Worm (Caenorhabditis elegans) whole organism, L4 larva: Measurements from ENCODE around the gene F01D4.8.

Experiments
- D1046.2 ChIP-seq: fragments of 200-800 bp; sonication (Bioruptor generic); IDR thresholded peaks from 2 replicates; pipeline ENCODE4 v1.3.6; 2022; ENCODE audit warnings: missing genetic modification characterization, missing compliant biosample characterization
- F10B5.3 ChIP-seq: sonication (generic microtip); optimal IDR thresholded peaks from 2 replicates; lab custom pipeline; 2016; ENCODE audit warnings: mild to moderate bottlenecking, missing genetic modification characterization, missing compliant biosample characterization
- F26F4.8 ChIP-seq: fragments of 200-800 bp; sonication (Bioruptor generic); conservative IDR thresholded peaks from 2 replicates; pipeline ENCODE4 v1.3.6; 2022; ENCODE audit warnings: missing genetic modification characterization, missing compliant biosample characterization
- F37D6.2 ChIP-seq: sonication (generic microtip); optimal IDR thresholded peaks from 2 replicates; lab custom pipeline; 2016; ENCODE audit warnings: mild to moderate bottlenecking, missing genetic modification characterization, missing compliant biosample characterization
- T20F7.1 ChIP-seq: fragments of 200-800 bp; sonication (Bioruptor generic); optimal IDR thresholded peaks from 2 replicates; lab custom pipeline; 2018; ENCODE audit warnings: mild to moderate bottlenecking, missing genetic modification characterization, missing compliant biosample characterization
- Y48G9A.11 ChIP-seq: fragments of 200-800 bp; sonication (Bioruptor generic); IDR thresholded peaks from 2 replicates; pipeline ENCODE4 v1.3.6; 2022; ENCODE audit warnings: missing genetic modification reagents, missing genetic modification characterization, missing compliant biosample characterization
- ZK546.5 ChIP-seq, 2 experiments: sonication (generic microtip); optimal IDR thresholded peaks; 2 replicates each; lab custom pipeline; 2017; ENCODE audit warnings: missing biosample characterization in 2 of 2, missing genetic modification characterization in 2 of 2
- aha-1 ChIP-seq: fragments of 150-350 bp; peaks from one replicate; lab custom pipeline; 2014; ENCODE audit warnings: missing biosample characterization, missing genetic modification characterization
- ama-1 ChIP-seq: fragments of 150-350 bp; optimal IDR thresholded peaks from 2 replicates; lab custom pipeline; 2014; ENCODE audit warnings: inconsistent platforms, mixed read lengths
- attf-4 ChIP-seq: sonication (generic microtip); optimal IDR thresholded peaks from 3 replicates; lab custom pipeline; 2017; ENCODE audit warnings: missing biosample characterization, missing genetic modification characterization
- ces-1 ChIP-seq: fragments of 150-350 bp; sonication (generic microtip); optimal IDR thresholded peaks from 4 replicates; lab custom pipeline; 2014; ENCODE audit warnings: missing biosample characterization, missing genetic modification reagents, missing genetic modification characterization
- cey-2 ChIP-seq: sonication (generic microtip); optimal IDR thresholded peaks from 3 replicates; lab custom pipeline; 2017; ENCODE audit warnings: missing genetic modification characterization, mild to moderate bottlenecking, missing compliant biosample characterization, antibody characterized with exemption, borderline replicate concordance; ENCODE audit not compliant: insufficient read depth
- ctbp-1 ChIP-seq: fragments of 200-800 bp; sonication (Bioruptor generic); IDR thresholded peaks from 2 replicates; pipeline ENCODE4 v1.3.6; 2022; ENCODE audit warnings: missing genetic modification reagents, missing genetic modification characterization, missing compliant biosample characterization
- daf-12 ChIP-seq: fragments of 150-350 bp; optimal IDR thresholded peaks from 2 replicates; lab custom pipeline; 2014; ENCODE audit warnings: missing biosample characterization, missing genetic modification reagents, missing genetic modification characterization
- dpl-1 ChIP-seq: fragments of 150-350 bp; optimal IDR thresholded peaks from 2 replicates; lab custom pipeline; 2014; ENCODE audit warnings: missing biosample characterization, missing genetic modification reagents, missing genetic modification characterization
- duxl-1 ChIP-seq: sonication (generic microtip); optimal IDR thresholded peaks from 2 replicates; lab custom pipeline; 2016; ENCODE audit warnings: mild to moderate bottlenecking, missing genetic modification characterization, moderate library complexity, missing compliant biosample characterization; ENCODE audit not compliant: poor library complexity
- hif-1 ChIP-seq, 2 experiments: sonication (generic microtip); optimal IDR thresholded peaks; 2 replicates each; lab custom pipeline; 2016 to 2017; ENCODE audit warnings: missing compliant biosample characterization in 2 of 2, missing genetic modification characterization in 2 of 2, missing genetic modification reagents in 2 of 2, missing genotype in 2 of 2, mild to moderate bottlenecking in 1 of 2
- hlh-30 ChIP-seq: sonication (generic microtip); optimal IDR thresholded peaks from 2 replicates; lab custom pipeline; 2017; ENCODE audit warnings: antibody characterized with exemption, mild to moderate bottlenecking, missing genetic modification characterization, missing compliant biosample characterization; ENCODE audit not compliant: insufficient read depth
- hmg-1.1 ChIP-seq: fragments of 200-800 bp; sonication (Bioruptor generic); IDR thresholded peaks from 2 replicates; pipeline ENCODE4 v1.3.6; 2022; ENCODE audit warnings: missing genetic modification reagents, missing genetic modification characterization, missing compliant biosample characterization
- lin-39 ChIP-seq: fragments of 150-350 bp; optimal IDR thresholded peaks from 2 replicates; lab custom pipeline; 2014; ENCODE audit warnings: missing biosample characterization, missing genetic modification reagents, missing genetic modification characterization
- madf-5 ChIP-seq, 2 experiments: fragments of 200-800 bp; sonication (Bioruptor generic); IDR thresholded peaks; 2 replicates each; pipeline ENCODE4 v1.3.6; 2022; ENCODE audit warnings: missing compliant biosample characterization in 2 of 2, missing genetic modification characterization in 2 of 2
- mep-1 ChIP-seq: fragments of 150-350 bp; sonication (generic microtip); optimal IDR thresholded peaks from 3 replicates; lab custom pipeline; 2014; ENCODE audit warnings: missing biosample characterization, missing genetic modification characterization
- mes-2 ChIP-seq: sonication (generic microtip); optimal IDR thresholded peaks from 2 replicates; lab custom pipeline; 2016; ENCODE audit warnings: missing genotype, mild to moderate bottlenecking, missing genetic modification characterization, missing compliant biosample characterization; ENCODE audit not compliant: poor library complexity, severe bottlenecking
- nhr-111 ChIP-seq: fragments of 200-800 bp; sonication (Bioruptor generic); optimal IDR thresholded peaks from 2 replicates; lab custom pipeline; 2018; ENCODE audit warnings: mild to moderate bottlenecking, missing genetic modification characterization, missing compliant biosample characterization
- nhr-25 ChIP-seq: sonication (generic microtip); optimal IDR thresholded peaks from 2 replicates; lab custom pipeline; 2017; ENCODE audit warnings: missing genetic modification characterization, mild to moderate bottlenecking, missing compliant biosample characterization, antibody characterized with exemption, moderate library complexity, borderline replicate concordance; ENCODE audit not compliant: insufficient read depth
- php-3 ChIP-seq: fragments of 200-800 bp; sonication (Bioruptor generic); IDR thresholded peaks from 2 replicates; pipeline ENCODE4 v1.3.6; 2022; ENCODE audit warnings: missing genetic modification reagents, missing genetic modification characterization, missing compliant biosample characterization
- pqm-1 ChIP-seq: sonication (generic microtip); optimal IDR thresholded peaks from 2 replicates; lab custom pipeline; 2017; ENCODE audit warnings: missing biosample characterization, missing genetic modification characterization
- saeg-2 ChIP-seq: fragments of 200-800 bp; sonication (Bioruptor generic); IDR thresholded peaks from 2 replicates; pipeline ENCODE4 v1.3.6; 2022; ENCODE audit warnings: missing genetic modification reagents, missing genetic modification characterization, missing compliant biosample characterization
- skn-1 ChIP-seq: fragments of 150-350 bp; optimal IDR thresholded peaks from 2 replicates; lab custom pipeline; 2014; ENCODE audit warnings: missing biosample characterization, missing genetic modification characterization
- tra-1 ChIP-seq: fragments of 200-800 bp; sonication (Bioruptor generic); IDR thresholded peaks from 2 replicates; pipeline ENCODE4 v1.3.6; 2022; ENCODE audit warnings: missing genetic modification reagents, missing genetic modification characterization, missing compliant biosample characterization
- unc-39 ChIP-seq: sonication (generic microtip); optimal IDR thresholded peaks from 2 replicates; lab custom pipeline; 2017; ENCODE audit warnings: missing biosample characterization, missing genetic modification characterization
- unc-62 ChIP-seq, 3 experiments: fragments of 150-350 bp in 1 of 3; sonication (generic microtip); optimal IDR thresholded peaks in 2 of 3; peaks in 1 of 3; 1 replicate in 1 of 3; 2 replicates in 2 of 3; lab custom pipeline; 2014 to 2017; ENCODE audit warnings: missing biosample characterization in 3 of 3, missing genetic modification characterization in 3 of 3, missing genetic modification reagents in 3 of 3, missing genotype in 1 of 3
- ztf-11 ChIP-seq: fragments of 150-350 bp; optimal IDR thresholded peaks from 2 replicates; lab custom pipeline; 2014; ENCODE audit warnings: missing biosample characterization, missing genetic modification characterization

The F01D4.8 gene

ce11 chrIV:10419896-10420295, 33.0 kb downstream of the F01D4.8 start:
- no peak for TF ChIP-seq ztf-11 (tag; lab: Kevin White, UChicago)
- TF ChIP-seq unc-39 (tag; lab: Kevin White, UChicago) = no peak
- TF ChIP-seq ama-1 (lab: Kevin White, UChicago) = no peak
- TF ChIP-seq unc-62 (GFP tag; optimal IDR thresholded peaks at IDR 0.05 in 1 of 2; lab: Kevin White, UChicago) = peak in 1 of 2 experiments; percentile 85
- TF ChIP-seq unc-62 (tag; optimal IDR thresholded peaks at IDR 0.05; lab: Kevin White, UChicago) = no peak
- no peak for TF ChIP-seq F37D6.2 (tag; lab: Kevin White, UChicago)
- TF ChIP-seq hif-1 (tag; optimal IDR thresholded peaks at IDR 0.05; lab: Kevin White, UChicago) = no peak
- no peak for TF ChIP-seq duxl-1 (tag; lab: Kevin White, UChicago)
- TF ChIP-seq daf-12 (tag; lab: Kevin White, UChicago) = no peak
- TF ChIP-seq mes-2 (tag; lab: Kevin White, UChicago) = no peak
- no peak for TF ChIP-seq F26F4.8 (GFP tag; lab: Robert Waterston, UW)
- peak; percentile 16 for TF ChIP-seq hlh-30 (tag; lab: Kevin White, UChicago)
- no peak for TF ChIP-seq ZK546.5 (tag; optimal IDR thresholded peaks at IDR 0.05; lab: Kevin White, UChicago)
- TF ChIP-seq D1046.2 (GFP tag; lab: Robert Waterston, UW) = no peak
- TF ChIP-seq pqm-1 (tag; lab: Kevin White, UChicago) = no peak
- TF ChIP-seq nhr-25 = no peak
- no peak for TF ChIP-seq saeg-2

ce11 chrIV:10417781-10418180, 35.1 kb downstream of the F01D4.8 start, which contains the start of gene F13B12.6:
F13B12.6 (minus strand) TSS chrIV:10417881.
- TF ChIP-seq lin-39 (tag; lab: Kevin White, UChicago) (no peak), nhr-25 (no peak), dpl-1 (no peak), T20F7.1 (GFP tag; lab: Kevin White, UChicago) (no peak), mep-1 (tag; lab: Kevin White, UChicago) (no peak)

- no peak for TF ChIP-seq ctbp-1 (GFP tag; lab: Robert Waterston, UW)
- TF ChIP-seq hlh-30 (tag; lab: Kevin White, UChicago) = no peak
- peak; percentile 26 for TF ChIP-seq aha-1
- TF ChIP-seq, all 104 proteins: peak for 1
These were observed 39.1 kb downstream of the F01D4.8 start, which contains the start of gene R10H10.7 for ce11 chrIV:10413828-10414227. R10H10.7 (minus strand) TSS chrIV:10413928.

ce11 chrIV:10409377-10409776, 43.5 kb downstream of the F01D4.8 start, which contains the start of gene rfk-1:
rfk-1 (minus strand) TSS chrIV:10409477.
- no peak for TF ChIP-seq F10B5.3 (tag; lab: Kevin White, UChicago)
- TF ChIP-seq madf-5 (GFP tag; IDR thresholded peaks at IDR 0.05; lab: Robert Waterston, UW) = no peak
- no peak for TF ChIP-seq attf-4 (tag; lab: Kevin White, UChicago)
- no peak for TF ChIP-seq tra-1 (GFP tag; lab: Robert Waterston, UW)
- no peak for TF ChIP-seq nhr-111
- TF ChIP-seq hmg-1.1 = no peak
- no peak for TF ChIP-seq F37D6.2 (tag; lab: Kevin White, UChicago)
- no peak for TF ChIP-seq php-3 (GFP tag; lab: Robert Waterston, UW)
- TF ChIP-seq cey-2 = no peak
- no peak for TF ChIP-seq Y48G9A.11
- TF ChIP-seq skn-1 (tag; lab: Kevin White, UChicago) = no peak
- TF ChIP-seq lin-39 (tag; lab: Kevin White, UChicago) = no peak
- no peak for TF ChIP-seq T20F7.1 (GFP tag; lab: Kevin White, UChicago)
- no peak for TF ChIP-seq ces-1
